Worm (Caenorhabditis elegans): ENCODE results near the gene R12B2.2.
A peak's percentile ranks its signal among the peaks of the same experiment; 100 is the strongest.

Gene R12B2.2

DNA sequence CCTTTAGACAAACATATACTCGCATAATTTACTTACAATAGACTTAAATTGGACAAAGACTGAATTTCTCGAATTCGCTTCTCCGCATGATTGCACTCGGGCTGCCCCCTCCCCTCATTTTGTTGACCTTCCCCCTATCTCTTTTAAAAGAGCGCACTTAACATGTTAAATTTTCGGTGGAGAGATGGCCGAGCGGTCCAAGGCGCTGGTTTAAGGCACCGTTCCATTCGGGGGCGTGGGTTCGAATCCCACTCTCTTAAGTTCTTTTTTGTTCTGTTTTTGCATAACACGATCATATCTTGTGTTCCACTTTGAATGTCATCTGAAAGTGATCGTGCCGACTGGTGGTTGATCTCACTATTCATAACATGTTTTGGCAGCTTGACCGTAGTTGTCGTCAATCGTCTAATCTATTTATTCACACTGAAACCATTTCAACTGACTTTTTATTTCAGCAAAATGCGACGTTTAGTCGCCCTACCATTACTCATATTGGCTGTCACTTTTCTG is 37.0 kb upstream of the R12B2.2 start, which contains the start of gene cutl-23 (continued):
- TF ChIP-seq zag-1 (tag; optimal IDR thresholded peaks at IDR 0.05) (no peak), lin-15B (tag; optimal IDR thresholded peaks at IDR 0.05) (no peak), lin-13 (GFP tag; optimal IDR thresholded peaks at IDR 0.05) (no peak), jun-1 (tag; optimal IDR thresholded peaks at IDR 0.05) (no peak), fkh-10 (GFP tag; optimal IDR thresholded peaks at IDR 0.05) (no peak), ctbp-1 (GFP tag; IDR thresholded peaks at IDR 0.05) (peak; percentile 72), hlh-11 (tag; optimal IDR thresholded peaks at IDR 0.05) (peak; percentile 19), T26A8.4 (GFP tag; IDR thresholded peaks at IDR 0.05) (peak; percentile 60; the same call in 1 of the 2 replicates), R02D3.7 (tag; optimal IDR thresholded peaks at IDR 0.05) (no peak), egl-27 (tag; optimal IDR thresholded peaks at IDR 0.05) (no peak), daf-12 (tag; optimal IDR thresholded peaks at IDR 0.05) (no peak), nhr-10 (tag; optimal IDR thresholded peaks at IDR 0.05) (no peak), snpc-1.2 (GFP tag; IDR thresholded peaks at IDR 0.05) (peak; percentile 65), zip-2 (tag; optimal IDR thresholded peaks at IDR 0.05) (no peak), ztf-7 (tag; optimal IDR thresholded peaks at IDR 0.05) (no peak)

DNA sequence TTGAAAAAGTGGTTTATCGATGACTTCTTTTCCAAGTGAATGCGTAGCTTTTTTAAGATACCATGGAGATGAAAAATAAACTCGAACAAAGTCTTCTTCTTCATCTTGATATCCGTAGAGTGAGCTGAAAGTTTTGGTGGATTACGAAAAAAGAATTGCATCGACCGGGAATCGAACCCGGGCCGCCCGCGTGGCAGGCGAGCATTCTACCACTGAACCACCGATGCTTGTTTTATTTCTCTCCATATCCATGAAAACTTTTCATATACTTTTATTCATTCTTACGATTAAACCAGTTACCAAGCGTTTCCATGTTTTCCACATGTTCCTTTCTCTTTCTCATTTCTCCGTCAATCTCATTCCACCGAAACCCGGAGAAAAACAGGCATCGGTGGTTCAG is 24.7 kb upstream of the R12B2.2 start:
- TF ChIP-seq egl-43 (GFP tag; IDR thresholded peaks at IDR 0.05) (peak; percentile 72; the same call in 1 of the 2 replicates), snpc-1.2 (GFP tag; IDR thresholded peaks at IDR 0.05) (no peak), dve-1 (tag; optimal IDR thresholded peaks at IDR 0.05; ENCODE audit: insufficient read depth) (no peak), F49E8.2 (tag; optimal IDR thresholded peaks at IDR 0.05; ENCODE audit: borderline replicate concordance) (no peak), D1046.2 (GFP tag; IDR thresholded peaks at IDR 0.05) (0 out of 2 replicates have a peak, but pooled peaks have one; percentile 15), fos-1 (tag; optimal IDR thresholded peaks at IDR 0.05) (no peak), gei-8 (GFP tag; optimal IDR thresholded peaks at IDR 0.05) (no peak), pha-4 (GFP tag; IDR thresholded peaks at IDR 0.05) (no peak), pha-4 (tag; optimal IDR thresholded peaks at IDR 0.05) (no peak), ceh-20 (GFP tag; IDR thresholded peaks at IDR 0.05) (no peak), mxl-3 (GFP tag; optimal IDR thresholded peaks at IDR 0.05) (no peak), F10B5.3 (tag; optimal IDR thresholded peaks at IDR 0.05) (no peak), ztf-7 (tag; optimal IDR thresholded peaks at IDR 0.05) (no peak), Y48G9A.11 (GFP tag; IDR thresholded peaks at IDR 0.05) (peak; percentile 88), Y75B8A.6 (GFP tag; IDR thresholded peaks at IDR 0.05) (no peak), nhr-76 (tag; optimal IDR thresholded peaks at IDR 0.05) (no peak), madf-9 (GFP tag; conservative IDR thresholded peaks at IDR 0.05) (no peak), ZK546.5 (tag; optimal IDR thresholded peaks at IDR 0.05) (no peak), lir-3 (tag; optimal IDR thresholded peaks at IDR 0.05) (no peak), daf-19 (GFP tag; conservative IDR thresholded peaks at IDR 0.05) (no peak), vab-7 (GFP tag; IDR thresholded peaks at IDR 0.05) (peak; percentile 65; the same call in 1 of the 2 replicates), dmd-8 (GFP tag; IDR thresholded peaks at IDR 0.05) (no peak), daf-16 (GFP tag; optimal IDR thresholded peaks at IDR 0.05) (no peak), daf-16 (tag; optimal IDR thresholded peaks at IDR 0.05) (no peak), mdt-29 (GFP tag; IDR thresholded peaks at IDR 0.05) (peak; percentile 26; the same call in 1 of the 2 replicates), nhr-237 (tag; optimal IDR thresholded peaks at IDR 0.05) (no peak), zfp-2 (tag; optimal IDR thresholded peaks at IDR 0.05) (no peak), egl-27 (tag; optimal IDR thresholded peaks at IDR 0.05) (no peak), lsy-2 (tag; optimal IDR thresholded peaks at IDR 0.05) (no peak), attf-4 (tag; optimal IDR thresholded peaks at IDR 0.05) (no peak), nhr-41 (GFP tag; IDR thresholded peaks at IDR 0.05) (no peak), mxl-2 (GFP tag; conservative IDR thresholded peaks at IDR 0.05) (no peak), spr-3 (GFP tag; optimal IDR thresholded peaks at IDR 0.05) (no peak), nhr-10 (tag; optimal IDR thresholded peaks at IDR 0.05) (no peak), hmg-1.1 (GFP tag; IDR thresholded peaks at IDR 0.05) (no peak), nhr-6 (tag; optimal IDR thresholded peaks at IDR 0.05) (no peak), dmd-9 (GFP tag; IDR thresholded peaks at IDR 0.05) (no peak), spr-1 (tag; optimal IDR thresholded peaks at IDR 0.05) (no peak), zip-2 (tag; optimal IDR thresholded peaks at IDR 0.05) (no peak), lim-7 (GFP tag; IDR thresholded peaks at IDR 0.05) (peak; percentile 74), aly-2 (tag; optimal IDR thresholded peaks at IDR 0.05) (no peak)

Data from whole organism, L4 larva.